Worm (Caenorhabditis elegans): Measurements from ENCODE around the gene stn-2.

- no peak for TF ChIP-seq ZK185.1 (tag; optimal IDR thresholded peaks at IDR 0.05; ENCODE audit: poor library complexity, severe bottlenecking)
- no peak for TF ChIP-seq madf-3 (GFP tag; IDR thresholded peaks at IDR 0.05)
- TF ChIP-seq Y53F4B.3 (GFP tag; IDR thresholded peaks at IDR 0.05), result no peak
- TF ChIP-seq xnd-1 (tag; optimal IDR thresholded peaks at IDR 0.05), result no peak
- TF ChIP-seq hlh-26 (GFP tag; conservative IDR thresholded peaks at IDR 0.05), result no peak
- no peak for TF ChIP-seq nhr-80 (tag; optimal IDR thresholded peaks at IDR 0.05)
- TF ChIP-seq mes-4 (tag; optimal IDR thresholded peaks at IDR 0.05), result no peak
- TF ChIP-seq ztf-22 (GFP tag; optimal IDR thresholded peaks at IDR 0.05), result no peak
- TF ChIP-seq ets-4 (GFP tag; optimal IDR thresholded peaks at IDR 0.05), result no peak
- no peak for TF ChIP-seq snpc-3.4 (tag; optimal IDR thresholded peaks at IDR 0.05)
- TF ChIP-seq unc-62 (GFP tag; optimal IDR thresholded peaks at IDR 0.05), result no peak
- no peak for TF ChIP-seq lin-35 (GFP tag; optimal IDR thresholded peaks at IDR 0.05)
Measured at ce11 chrX:7672693-7673092, 7.7 kb downstream of the stn-2 start, which contains the start of gene F27D9.2.

Data from whole organism, young adult.